Fruit fly (Drosophila melanogaster): Measurements from ENCODE around the gene CG14273.

The CG14273 gene

DNA sequence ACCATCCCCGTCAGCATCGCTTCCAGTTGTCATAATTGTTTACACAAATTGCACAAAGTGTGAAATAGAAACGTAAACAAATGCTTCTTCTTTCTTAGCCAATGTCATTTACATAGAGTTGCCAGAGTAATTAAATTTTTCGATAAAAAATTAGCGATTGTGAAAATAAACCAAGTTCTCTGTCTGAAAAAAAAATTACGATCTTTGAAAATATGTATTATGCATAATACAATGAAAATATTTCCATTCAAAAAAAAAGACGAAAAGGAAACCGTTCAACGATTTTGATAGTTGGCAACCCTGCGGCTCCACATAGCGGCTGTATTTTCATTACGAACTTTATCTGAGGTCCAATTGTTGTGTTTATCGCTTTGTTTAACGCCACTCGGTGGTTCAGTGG is 31.4 kb upstream of the CG14273 start, which contains the start of the genes CG7810 and CG7806:
CG7810 (minus strand) TSS at position 105 of the 400 bp plus-strand sequence.
CG7806 (plus strand) TSS at position 309 of the 400 bp plus-strand sequence.
- TF ChIP-seq Sin3A (optimal IDR thresholded peaks at IDR 0.05) (no peak), h (optimal IDR thresholded peaks at IDR 0.05) (no peak), Myc (optimal IDR thresholded peaks at IDR 0.05) (no peak), psq (optimal IDR thresholded peaks at IDR 0.05) (no peak), insv (optimal IDR thresholded peaks at IDR 0.05) (no peak), ttk (optimal IDR thresholded peaks at IDR 0.05) (no peak)

DNA sequence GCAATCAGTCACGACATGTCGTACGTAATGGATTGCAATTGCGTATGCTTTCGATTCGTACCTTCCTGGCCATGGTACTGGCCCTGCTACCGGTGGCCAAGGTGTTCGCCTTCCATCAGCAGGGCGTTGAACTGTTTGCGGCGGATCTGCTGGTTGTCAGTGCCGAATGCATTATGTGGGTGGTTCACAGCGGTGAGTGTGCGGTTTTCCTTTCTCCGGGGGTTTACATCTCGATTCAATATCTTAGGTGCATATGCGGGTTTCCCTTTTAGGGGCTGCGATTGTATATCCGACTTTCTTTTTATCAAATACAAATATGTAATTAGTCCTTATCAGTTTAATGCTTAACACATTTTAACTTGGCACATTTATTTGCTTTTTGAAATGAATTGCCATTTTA is 30.8 kb upstream of the CG14273 start:
- no peak for TF ChIP-seq psq (optimal IDR thresholded peaks at IDR 0.05)
- no peak for TF ChIP-seq h (optimal IDR thresholded peaks at IDR 0.05)
- no peak for TF ChIP-seq Myc (optimal IDR thresholded peaks at IDR 0.05)
- TF ChIP-seq insv (optimal IDR thresholded peaks at IDR 0.05) = no peak
- TF ChIP-seq Sin3A (optimal IDR thresholded peaks at IDR 0.05) = no peak
- no peak for TF ChIP-seq ttk (optimal IDR thresholded peaks at IDR 0.05)

DNA sequence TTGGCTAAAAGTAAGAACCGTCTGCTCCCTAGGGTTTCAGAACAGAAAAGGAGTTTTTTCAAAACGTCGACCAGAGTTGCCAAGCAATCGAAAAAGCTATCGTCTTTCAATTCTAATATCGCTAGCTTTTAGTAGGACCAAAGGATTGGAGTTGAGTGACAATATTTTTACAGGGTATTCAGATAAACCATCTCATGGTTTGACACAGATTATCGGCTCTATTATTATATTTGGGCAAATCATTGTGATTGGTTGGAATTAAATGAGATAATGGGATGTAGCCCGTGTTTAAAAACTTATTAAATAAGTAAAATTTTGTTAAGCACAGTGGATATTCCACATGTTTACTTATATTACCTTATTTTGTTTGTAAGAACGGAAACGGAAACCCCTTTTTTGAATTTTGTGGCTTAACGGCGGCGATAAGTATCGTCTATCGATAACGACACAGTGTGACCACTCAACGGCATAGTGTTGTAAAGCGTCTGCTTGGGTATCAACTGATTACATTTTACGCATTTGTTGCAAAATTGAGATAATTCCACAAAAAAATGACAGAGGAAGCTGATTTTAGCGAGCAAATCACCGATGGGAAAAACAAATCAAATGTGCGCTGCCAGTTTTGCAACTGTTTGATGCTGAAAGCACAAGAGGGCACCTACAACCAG is 22.5 kb upstream of the CG14273 start, which contains the start of the genes mtsh and strat:
mtsh (minus strand) TSS at position 51 of the 668 bp plus-strand sequence.
strat (plus strand) TSS at position 471 of the 668 bp plus-strand sequence.
- TF ChIP-seq psq (optimal IDR thresholded peaks at IDR 0.05) (no peak), Myc (optimal IDR thresholded peaks at IDR 0.05) (no peak), ttk (optimal IDR thresholded peaks at IDR 0.05) (no peak), insv (optimal IDR thresholded peaks at IDR 0.05) (no peak), h (optimal IDR thresholded peaks at IDR 0.05) (no peak), Sin3A (optimal IDR thresholded peaks at IDR 0.05) (no peak)

DNA sequence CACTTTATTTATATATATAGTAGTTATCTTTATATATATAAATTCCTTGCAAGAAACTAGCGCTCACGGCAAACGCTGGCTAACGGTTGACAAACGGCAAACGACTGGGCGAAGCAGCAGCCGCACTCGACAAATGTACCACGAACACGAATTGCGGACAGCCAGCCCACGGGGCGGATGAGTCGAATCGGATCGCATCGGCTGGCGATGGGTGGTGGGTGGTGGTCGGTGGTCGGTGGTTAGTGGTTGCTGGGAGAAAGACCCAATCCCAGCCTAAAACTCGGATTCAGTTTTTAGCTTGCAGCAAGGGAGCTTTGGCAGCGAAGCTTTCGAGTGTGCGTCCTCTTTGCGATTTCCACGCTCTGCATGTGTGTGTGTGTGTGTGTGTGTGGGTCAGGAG is 17.3 kb upstream of the CG14273 start, which contains the start of gene CG7781:
CG7781 (minus strand) TSS at position 260 of the 400 bp plus-strand sequence.
- no peak for TF ChIP-seq h (optimal IDR thresholded peaks at IDR 0.05)
- no peak for TF ChIP-seq insv (optimal IDR thresholded peaks at IDR 0.05)
- TF ChIP-seq Sin3A (optimal IDR thresholded peaks at IDR 0.05) = no peak
- TF ChIP-seq psq (optimal IDR thresholded peaks at IDR 0.05) = no peak
- no peak for TF ChIP-seq Myc (optimal IDR thresholded peaks at IDR 0.05)
- no peak for TF ChIP-seq ttk (optimal IDR thresholded peaks at IDR 0.05)

DNA sequence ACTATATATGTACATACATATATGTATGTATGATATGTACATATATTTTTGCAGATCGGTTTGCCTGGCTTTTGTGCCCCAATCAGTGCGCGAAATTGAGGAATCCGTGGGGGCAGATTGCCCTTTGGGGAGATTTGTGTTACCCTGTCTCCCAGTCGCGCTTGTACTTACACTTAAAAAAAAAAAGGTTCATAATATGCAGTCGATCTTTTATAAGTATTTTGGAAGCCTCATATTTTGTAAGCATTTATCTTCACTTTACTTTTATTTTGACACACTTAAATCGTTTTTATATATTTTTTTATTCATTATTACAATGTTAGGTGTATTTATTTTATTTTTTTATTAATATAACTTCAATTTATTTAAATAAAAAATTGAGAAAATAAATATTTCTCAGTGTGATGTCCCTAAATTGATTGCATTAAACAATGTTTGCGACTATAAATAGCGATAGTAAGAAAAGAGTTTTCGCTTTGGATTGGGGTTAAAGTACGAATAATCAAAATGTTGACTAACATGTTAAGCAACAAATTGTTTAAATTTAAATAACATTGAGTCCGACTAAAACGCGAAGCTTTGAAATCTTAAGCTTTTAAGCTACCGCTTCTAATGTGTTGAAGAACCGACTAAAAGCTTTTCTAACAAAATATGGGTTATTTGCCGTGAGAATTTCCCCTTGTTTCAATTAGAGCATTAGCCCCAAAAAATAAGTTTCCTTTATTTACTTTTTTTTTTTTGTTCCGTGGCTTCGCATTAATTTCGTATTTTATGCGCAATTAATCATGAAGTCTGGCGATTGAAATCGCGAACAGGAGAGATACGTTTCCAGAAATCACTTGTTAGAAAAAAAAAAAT is 15.9 kb upstream of the CG14273 start:
- TF ChIP-seq h (optimal IDR thresholded peaks at IDR 0.05) (no peak), Myc (optimal IDR thresholded peaks at IDR 0.05) (no peak), Sin3A (optimal IDR thresholded peaks at IDR 0.05) (no peak), insv (optimal IDR thresholded peaks at IDR 0.05) (no peak), psq (optimal IDR thresholded peaks at IDR 0.05) (no peak), ttk (optimal IDR thresholded peaks at IDR 0.05) (no peak)

DNA sequence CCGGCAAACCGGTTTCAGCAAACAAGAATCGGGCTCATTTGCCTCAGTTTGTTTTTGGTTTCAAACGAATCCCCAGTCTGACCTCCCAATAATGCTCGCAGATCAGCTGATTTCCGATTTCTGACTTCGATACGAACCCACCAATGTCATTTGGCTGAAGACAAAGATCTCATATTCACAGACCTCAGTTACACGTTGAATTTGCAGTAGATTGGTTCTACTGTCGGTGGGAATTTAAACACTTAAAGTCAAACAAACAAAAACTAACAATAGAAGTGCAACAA is 15.3 kb upstream of the CG14273 start, which contains the start of gene CG14275:
CG14275 (plus strand) TSS at position 185 of the 284 bp plus-strand sequence.
- TF ChIP-seq Myc (optimal IDR thresholded peaks at IDR 0.05) = no peak

DNA sequence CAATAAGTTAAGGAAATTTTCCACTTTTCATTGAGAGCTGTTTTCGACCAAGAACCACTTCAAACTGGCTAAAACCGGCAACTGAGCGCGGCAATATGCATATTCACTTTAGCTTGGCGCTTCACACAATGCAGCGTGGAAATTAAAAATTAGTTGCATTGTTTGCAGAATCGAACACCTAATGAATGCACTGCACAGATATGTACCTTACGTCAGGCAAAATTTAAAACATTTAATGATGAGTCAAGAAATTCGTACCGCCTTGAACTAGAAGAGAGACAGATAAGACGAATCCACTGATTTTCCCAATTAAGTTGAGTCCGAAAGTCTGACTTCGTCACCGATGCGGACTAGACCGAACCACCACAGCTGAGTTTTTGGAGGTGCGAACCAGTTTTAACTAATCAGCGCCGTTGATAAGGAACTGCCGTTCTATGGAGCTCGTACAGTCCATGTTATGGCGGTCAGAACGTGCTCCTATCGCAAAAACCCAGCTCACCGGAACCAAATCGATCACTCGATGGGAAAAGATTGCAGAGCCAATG is 14.6 kb upstream of the CG14273 start:
- no peak for TF ChIP-seq Sin3A (optimal IDR thresholded peaks at IDR 0.05)
- no peak for TF ChIP-seq Myc (optimal IDR thresholded peaks at IDR 0.05)
- TF ChIP-seq h (optimal IDR thresholded peaks at IDR 0.05) = no peak
- TF ChIP-seq psq (optimal IDR thresholded peaks at IDR 0.05) = no peak
- TF ChIP-seq ttk (optimal IDR thresholded peaks at IDR 0.05) = no peak
- no peak for TF ChIP-seq insv (optimal IDR thresholded peaks at IDR 0.05)

DNA sequence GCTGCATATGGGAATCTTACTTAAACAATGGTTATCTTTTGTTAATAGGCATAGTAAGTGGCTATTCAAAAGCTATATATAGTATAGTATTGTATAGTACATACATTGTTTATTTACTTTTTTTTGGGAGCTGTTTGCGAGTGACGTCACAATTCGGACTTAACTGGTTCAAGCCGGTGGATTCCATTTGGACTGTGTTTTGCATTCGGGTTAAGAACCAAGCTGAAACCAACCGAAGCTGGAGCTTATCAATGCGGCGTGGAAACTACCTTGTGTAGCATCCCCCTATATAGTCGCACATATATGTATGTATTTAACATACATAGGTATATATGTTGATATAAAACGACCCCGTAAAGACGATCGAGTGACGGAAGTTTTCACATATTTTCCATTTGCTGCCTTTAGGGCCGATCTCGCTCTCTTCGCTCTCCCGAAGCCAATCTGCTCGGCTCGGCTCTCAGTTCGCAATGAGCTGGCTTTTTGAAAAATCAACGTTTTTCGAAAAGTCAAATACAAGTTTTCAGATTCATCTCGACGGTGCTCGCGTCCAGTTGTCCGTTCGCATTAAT is 13.9 kb upstream of the CG14273 start:
- TF ChIP-seq psq (optimal IDR thresholded peaks at IDR 0.05) = no peak
- no peak for TF ChIP-seq h (optimal IDR thresholded peaks at IDR 0.05)
- no peak for TF ChIP-seq Sin3A (optimal IDR thresholded peaks at IDR 0.05)
- no peak for TF ChIP-seq insv (optimal IDR thresholded peaks at IDR 0.05)
- no peak for TF ChIP-seq ttk (optimal IDR thresholded peaks at IDR 0.05)
- TF ChIP-seq Myc (optimal IDR thresholded peaks at IDR 0.05) = no peak

DNA sequence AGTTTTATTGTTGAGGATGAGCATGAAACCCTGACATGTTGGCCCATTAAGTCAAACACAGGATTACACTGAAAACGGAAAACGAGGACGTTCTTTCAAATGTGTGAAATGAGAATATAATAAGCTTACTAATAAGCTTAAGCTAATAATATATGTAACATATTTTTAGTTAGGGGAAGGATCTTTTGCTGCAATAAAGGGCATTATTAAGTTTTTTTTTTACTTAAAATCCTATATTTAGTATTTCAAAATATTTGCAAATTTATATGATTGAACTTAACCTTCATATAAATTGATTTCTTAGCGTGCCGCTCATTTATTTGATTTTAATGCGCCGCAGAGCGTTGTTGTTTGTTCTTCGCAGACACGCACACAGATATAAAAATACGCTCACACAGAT is 9.3 kb upstream of the CG14273 start:
- TF ChIP-seq Sin3A (optimal IDR thresholded peaks at IDR 0.05) (no peak), Myc (optimal IDR thresholded peaks at IDR 0.05) (no peak), ttk (optimal IDR thresholded peaks at IDR 0.05) (no peak), insv (optimal IDR thresholded peaks at IDR 0.05) (no peak), h (optimal IDR thresholded peaks at IDR 0.05) (no peak), psq (optimal IDR thresholded peaks at IDR 0.05) (no peak)

DNA sequence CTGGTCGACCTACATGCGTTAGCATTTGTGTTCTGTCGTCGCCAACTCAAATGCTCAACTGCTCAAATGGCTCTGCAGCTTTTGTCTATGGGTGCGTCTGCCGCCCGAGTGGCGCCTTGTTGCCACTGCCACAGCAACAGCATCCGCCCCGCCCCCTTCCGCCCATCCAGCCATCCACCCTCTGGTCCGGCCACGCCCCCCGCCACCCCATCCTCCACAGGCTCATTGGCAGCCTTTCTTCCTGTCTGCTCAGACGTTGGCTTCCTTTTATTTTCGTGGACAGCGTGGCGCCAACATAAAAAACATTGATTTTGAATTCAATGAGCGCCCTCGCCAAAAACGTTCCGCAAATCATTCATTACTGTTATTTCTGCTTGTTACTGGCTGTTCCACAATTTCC is 8.9 kb upstream of the CG14273 start:
- no peak for TF ChIP-seq ttk (optimal IDR thresholded peaks at IDR 0.05)
- TF ChIP-seq Sin3A (optimal IDR thresholded peaks at IDR 0.05) = no peak
- no peak for TF ChIP-seq psq (optimal IDR thresholded peaks at IDR 0.05)
- no peak for TF ChIP-seq insv (optimal IDR thresholded peaks at IDR 0.05)
- no peak for TF ChIP-seq h (optimal IDR thresholded peaks at IDR 0.05)
- no peak for TF ChIP-seq Myc (optimal IDR thresholded peaks at IDR 0.05)

DNA sequence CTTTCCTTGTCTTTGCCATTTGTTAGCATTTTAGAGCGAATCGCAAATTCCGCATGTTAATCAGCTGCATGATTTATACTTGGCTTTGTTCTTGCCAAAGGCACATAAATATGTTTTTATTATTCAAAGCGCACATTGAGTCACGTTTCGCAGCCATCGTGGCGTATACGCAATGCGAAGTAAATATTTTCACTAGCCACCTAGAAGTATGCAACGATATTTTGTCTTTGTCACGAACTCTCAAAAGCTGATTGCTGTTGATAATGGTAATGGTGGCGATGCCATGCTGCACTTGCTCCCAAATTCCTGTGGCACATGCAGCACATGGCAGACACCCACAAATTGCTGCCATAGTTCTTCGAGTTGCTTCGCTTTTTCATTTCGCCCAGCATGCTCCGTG is 7.8 kb upstream of the CG14273 start:
- TF ChIP-seq psq (optimal IDR thresholded peaks at IDR 0.05) (no peak), insv (optimal IDR thresholded peaks at IDR 0.05) (no peak), Myc (optimal IDR thresholded peaks at IDR 0.05) (no peak), h (optimal IDR thresholded peaks at IDR 0.05) (no peak), Sin3A (optimal IDR thresholded peaks at IDR 0.05) (no peak), ttk (optimal IDR thresholded peaks at IDR 0.05) (no peak)

DNA sequence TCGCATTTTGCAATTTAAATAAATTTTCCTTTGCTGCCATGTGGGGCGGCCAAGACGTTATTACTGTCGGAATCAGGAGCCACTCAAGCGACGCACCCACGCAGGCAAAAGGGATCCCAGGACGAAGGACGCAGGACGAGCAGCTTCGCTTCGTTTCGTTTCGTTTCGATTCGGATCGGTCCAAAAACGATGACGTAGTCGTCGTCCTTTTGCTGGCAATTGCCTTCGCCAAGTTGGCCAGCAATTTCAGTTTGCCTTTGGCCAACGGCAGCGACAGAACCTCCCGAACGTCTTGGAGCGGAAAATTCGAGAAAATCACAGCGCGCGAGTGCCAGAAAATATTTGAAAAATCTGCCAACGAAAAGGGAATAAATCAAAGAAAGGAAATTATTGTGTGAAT is 4.5 kb upstream of the CG14273 start, which contains the start of gene witty:
witty (plus strand) TSS at position 249 of the 400 bp plus-strand sequence.
- TF ChIP-seq Sin3A (optimal IDR thresholded peaks at IDR 0.05) = no peak
- no peak for TF ChIP-seq psq (optimal IDR thresholded peaks at IDR 0.05)
- no peak for TF ChIP-seq h (optimal IDR thresholded peaks at IDR 0.05)
- TF ChIP-seq ttk (optimal IDR thresholded peaks at IDR 0.05) = no peak
- no peak for TF ChIP-seq insv (optimal IDR thresholded peaks at IDR 0.05)
- TF ChIP-seq Myc (optimal IDR thresholded peaks at IDR 0.05) = no peak
